Worm (Caenorhabditis elegans) whole organism, L3 larva: Measurements from ENCODE around the gene T27D12.6.

Source experiments
- ZK546.5 ChIP-seq: sonication (generic microtip); optimal IDR thresholded peaks from 2 replicates; lab custom pipeline; 2017; ENCODE audit warnings: missing biosample characterization, missing genetic modification characterization
- ama-1 ChIP-seq: fragments of 150-350 bp; optimal IDR thresholded peaks from 2 replicates; lab custom pipeline; 2018
- ceh-9 ChIP-seq: sonication (generic microtip); optimal IDR thresholded peaks from 2 replicates; lab custom pipeline; 2018; ENCODE audit warnings: missing biosample characterization, missing genetic modification characterization
- daf-12 ChIP-seq: fragments of 150-350 bp; optimal IDR thresholded peaks from 2 replicates; lab custom pipeline; 2014; ENCODE audit warnings: missing biosample characterization, missing genetic modification reagents, missing genetic modification characterization
- egl-27 ChIP-seq: sonication (generic microtip); optimal IDR thresholded peaks from 4 replicates; lab custom pipeline; 2017; ENCODE audit warnings: missing biosample characterization, missing genetic modification reagents, missing genetic modification characterization
- egl-5 ChIP-seq: fragments of 150-350 bp; optimal IDR thresholded peaks from 2 replicates; lab custom pipeline; 2017; ENCODE audit warnings: missing biosample characterization, missing genetic modification reagents, missing genetic modification characterization, inconsistent platforms
- elt-1 ChIP-seq: fragments of 150-350 bp; optimal IDR thresholded peaks from 2 replicates; lab custom pipeline; 2014; ENCODE audit warnings: missing biosample characterization, missing genetic modification characterization
- fkh-2 ChIP-seq: fragments of 150-350 bp; optimal IDR thresholded peaks from 2 replicates; lab custom pipeline; 2014; ENCODE audit warnings: missing biosample characterization, missing genetic modification reagents, missing genetic modification characterization
- jun-1 ChIP-seq: fragments of 150-350 bp; optimal IDR thresholded peaks from 2 replicates; lab custom pipeline; 2014; ENCODE audit warnings: missing biosample characterization, missing genetic modification reagents, missing genetic modification characterization
- pha-4 ChIP-seq: fragments of 150-350 bp; optimal IDR thresholded peaks from 2 replicates; lab custom pipeline; 2014; ENCODE audit warnings: missing biosample characterization, missing genetic modification reagents, missing genetic modification characterization
- pqm-1 ChIP-seq: fragments of 150-350 bp; optimal IDR thresholded peaks from 2 replicates; lab custom pipeline; 2017; ENCODE audit warnings: missing biosample characterization, missing genetic modification characterization, inconsistent platforms
- snpc-4 ChIP-seq: fragments of 150-350 bp; optimal IDR thresholded peaks from 2 replicates; lab custom pipeline; 2014; ENCODE audit warnings: missing biosample characterization, missing genetic modification characterization
- tbx-2 ChIP-seq: sonication (generic microtip); optimal IDR thresholded peaks from 2 replicates; lab custom pipeline; 2016; ENCODE audit warnings: mild to moderate bottlenecking, missing genetic modification characterization, missing compliant biosample characterization

- TF ChIP-seq pqm-1 (tag; lab: Kevin White, UChicago) (peak; percentile 58), pha-4 (peak; percentile 90), elt-1 (no peak), fkh-2 (no peak), tbx-2 (no peak), daf-12 (tag; lab: Kevin White, UChicago) (no peak), jun-1 (tag; lab: Kevin White, UChicago) (no peak), snpc-4 (tag; lab: Kevin White, UChicago) (no peak), egl-5 (tag; lab: Kevin White, UChicago) (no peak), ceh-9 (no peak), ZK546.5 (tag; lab: Kevin White, UChicago) (no peak), ama-1 (lab: Kevin White, UChicago) (no peak), egl-27 (no peak)
These were observed 38.1 kb upstream of the T27D12.6 start for ce11 chrII:11797194-11797593.
